Worm (Caenorhabditis elegans) whole organism, early embryonic: Measurements from ENCODE around the gene pbo-5.

ENCODE experiments used
- B0310.2 ChIP-seq: sonication (generic microtip); optimal IDR thresholded peaks from 2 replicates; lab custom pipeline; 2016; ENCODE audit warnings: mild to moderate bottlenecking, missing genetic modification characterization, missing compliant biosample characterization
- ama-1 ChIP-seq: fragments of 150-350 bp; optimal IDR thresholded peaks from 2 replicates; lab custom pipeline; 2014
- ceh-13 ChIP-seq: fragments of 200-800 bp; sonication (Bioruptor generic); optimal IDR thresholded peaks from 2 replicates; lab custom pipeline; 2018; ENCODE audit warnings: mild to moderate bottlenecking, missing genetic modification characterization, missing compliant biosample characterization
- ceh-36 ChIP-seq: sonication (generic microtip); optimal IDR thresholded peaks from 2 replicates; lab custom pipeline; 2016; ENCODE audit warnings: missing genetic modification characterization, inconsistent platforms, missing compliant biosample characterization
- ets-7 ChIP-seq: sonication (generic microtip); optimal IDR thresholded peaks from 2 replicates; lab custom pipeline; 2016; ENCODE audit warnings: missing genotype, missing genetic modification characterization, missing compliant biosample characterization
- flt-1 ChIP-seq: fragments of 200-800 bp; sonication (Bioruptor generic); IDR thresholded peaks from 2 replicates; pipeline ENCODE4 v1.3.6; 2022; ENCODE audit warnings: missing genetic modification characterization, missing compliant biosample characterization
- pes-1 ChIP-seq: fragments of 200-800 bp; sonication (Bioruptor generic); IDR thresholded peaks from 2 replicates; pipeline ENCODE4 v1.3.6; 2022; ENCODE audit warnings: missing genetic modification reagents, missing genetic modification characterization, missing compliant biosample characterization
- sea-1 ChIP-seq: fragments of 200-800 bp; sonication (Bioruptor generic); conservative IDR thresholded peaks from 2 replicates; pipeline ENCODE4 v1.3.6; 2022; ENCODE audit warnings: missing genetic modification characterization, missing compliant biosample characterization
- tbx-11 ChIP-seq: fragments of 200-800 bp; sonication (Bioruptor generic); IDR thresholded peaks from 2 replicates; pipeline ENCODE4 v1.3.6; 2022; ENCODE audit warnings: missing genetic modification characterization, missing compliant biosample characterization
- tra-4 ChIP-seq: sonication (generic microtip); optimal IDR thresholded peaks from 2 replicates; lab custom pipeline; 2017; ENCODE audit warnings: missing genetic modification characterization, missing compliant biosample characterization

- TF ChIP-seq ceh-36 (tag; lab: Kevin White, UChicago), result no peak
- TF ChIP-seq ama-1 (lab: Kevin White, UChicago), result no peak
- TF ChIP-seq sea-1 (GFP tag; lab: Robert Waterston, UW), result no peak
- TF ChIP-seq ceh-13 (GFP tag; lab: Kevin White, UChicago), result no peak
- no peak for TF ChIP-seq B0310.2 (tag; lab: Kevin White, UChicago)
- TF ChIP-seq pes-1 (GFP tag; lab: Robert Waterston, UW), result no peak
- no peak for TF ChIP-seq tbx-11 (GFP tag; lab: Robert Waterston, UW)
- TF ChIP-seq flt-1, result no peak
- no peak for TF ChIP-seq tra-4 (tag; lab: Kevin White, UChicago)
- no peak for TF ChIP-seq ets-7 (tag; lab: Kevin White, UChicago)
Observed at ce11 chrV:20906977-20907376, 8.3 kb upstream of the pbo-5 start.
